Fruit fly (Drosophila melanogaster) whole organism, adult: ENCODE measurements around the gene CG11134.

ENCODE experiments used
- CG11617 ChIP-seq: fragments of 200-800 bp; sonication (Bioruptor generic); optimal IDR thresholded peaks from 2 replicates; lab custom pipeline; 2017; ENCODE audit warnings: mild to moderate bottlenecking, missing biosample characterization, missing genetic modification reagents, missing genetic modification characterization
- CG12768 ChIP-seq: fragments of 200-800 bp; sonication (Bioruptor generic); optimal IDR thresholded peaks from 2 replicates; lab custom pipeline; 2017; ENCODE audit warnings: missing biosample characterization, missing genetic modification characterization, mild to moderate bottlenecking, moderate library complexity, missing genetic modification reagents
- CG14711 ChIP-seq: fragments of 200-800 bp; sonication (Bioruptor generic); optimal IDR thresholded peaks from 2 replicates; lab custom pipeline; 2018; ENCODE audit warnings: missing biosample characterization, mild to moderate bottlenecking, missing genetic modification characterization, moderate library complexity
- CG1620 ChIP-seq: fragments of 200-800 bp; sonication (Bioruptor generic); optimal IDR thresholded peaks from 2 replicates; lab custom pipeline; 2016; ENCODE audit warnings: missing biosample characterization, missing genetic modification characterization
- CG33017 ChIP-seq: fragments of 200-800 bp; sonication (Bioruptor generic); optimal IDR thresholded peaks from 2 replicates; lab custom pipeline; 2018; ENCODE audit warnings: missing biosample characterization, mild to moderate bottlenecking, missing genetic modification characterization, moderate library complexity
- CG5204 ChIP-seq: fragments of 200-800 bp; sonication (Bioruptor generic); optimal IDR thresholded peaks from 2 replicates; lab custom pipeline; 2016; ENCODE audit warnings: missing biosample characterization, missing genetic modification characterization
- CG7045 ChIP-seq: fragments of 200-800 bp; sonication (Bioruptor generic); optimal IDR thresholded peaks from 2 replicates; lab custom pipeline; 2017; ENCODE audit warnings: missing biosample characterization, mild to moderate bottlenecking, missing genetic modification characterization
- CG7101 ChIP-seq: fragments of 200-800 bp; sonication (Bioruptor generic); optimal IDR thresholded peaks from 2 replicates; lab custom pipeline; 2018; ENCODE audit warnings: missing biosample characterization, mild to moderate bottlenecking, missing genetic modification characterization, moderate library complexity
- Clk ChIP-seq: fragments of 200-800 bp; sonication (Bioruptor generic); optimal IDR thresholded peaks from 2 replicates; lab custom pipeline; 2017; ENCODE audit warnings: missing biosample characterization, missing genetic modification characterization
- Crg-1 ChIP-seq: fragments of 200-800 bp; sonication (Bioruptor generic); optimal IDR thresholded peaks from 2 replicates; lab custom pipeline; 2016; ENCODE audit warnings: missing biosample characterization, missing genetic modification characterization
- Hr96 ChIP-seq: fragments of 200-800 bp; sonication (Bioruptor generic); optimal IDR thresholded peaks from 2 replicates; lab custom pipeline; 2016; ENCODE audit warnings: missing biosample characterization, missing genetic modification characterization
- Mnt ChIP-seq: fragments of 200-800 bp; sonication (Bioruptor generic); optimal IDR thresholded peaks from 2 replicates; lab custom pipeline; 2016; ENCODE audit warnings: missing biosample characterization, mild to moderate bottlenecking, missing genetic modification characterization
- bab1 ChIP-seq: fragments of 200-800 bp; sonication (Bioruptor generic); optimal IDR thresholded peaks from 3 replicates; lab custom pipeline; 2019; ENCODE audit warnings: missing biosample characterization, mild to moderate bottlenecking, missing genetic modification characterization, moderate library complexity
- cic ChIP-seq: fragments of 200-800 bp; sonication (Bioruptor generic); optimal IDR thresholded peaks from 2 replicates; lab custom pipeline; 2017; ENCODE audit warnings: missing biosample characterization, mild to moderate bottlenecking, missing genetic modification characterization, moderate library complexity
- cnc ChIP-seq, 2 experiments: fragments of >200 bp; optimal IDR thresholded peaks; 2 replicates each; lab custom pipeline; 2017
- kay ChIP-seq: fragments of 200-800 bp; sonication (Bioruptor generic); peaks from one replicate; lab custom pipeline; 2016; ENCODE audit warnings: missing biosample characterization, missing genetic modification characterization, borderline replicate concordance
- ovo ChIP-seq: fragments of 200-800 bp; sonication (Bioruptor generic); optimal IDR thresholded peaks from 2 replicates; lab custom pipeline; 2016; ENCODE audit warnings: missing biosample characterization, missing genetic modification characterization
- pad ChIP-seq: fragments of 200-800 bp; sonication (Bioruptor generic); optimal IDR thresholded peaks from 3 replicates; lab custom pipeline; 2017; ENCODE audit warnings: missing biosample characterization, missing genetic modification characterization, mild to moderate bottlenecking, moderate library complexity, missing genetic modification reagents
- tj ChIP-seq: fragments of 200-800 bp; sonication (Bioruptor generic); optimal IDR thresholded peaks from 3 replicates; lab custom pipeline; 2017; ENCODE audit warnings: missing biosample characterization, mild to moderate bottlenecking, missing genetic modification characterization, moderate library complexity
- toe ChIP-seq: fragments of 200-800 bp; sonication (Bioruptor generic); optimal IDR thresholded peaks from 2 replicates; lab custom pipeline; 2016; ENCODE audit warnings: missing biosample characterization, missing genetic modification characterization

Gene CG11134

DNA sequence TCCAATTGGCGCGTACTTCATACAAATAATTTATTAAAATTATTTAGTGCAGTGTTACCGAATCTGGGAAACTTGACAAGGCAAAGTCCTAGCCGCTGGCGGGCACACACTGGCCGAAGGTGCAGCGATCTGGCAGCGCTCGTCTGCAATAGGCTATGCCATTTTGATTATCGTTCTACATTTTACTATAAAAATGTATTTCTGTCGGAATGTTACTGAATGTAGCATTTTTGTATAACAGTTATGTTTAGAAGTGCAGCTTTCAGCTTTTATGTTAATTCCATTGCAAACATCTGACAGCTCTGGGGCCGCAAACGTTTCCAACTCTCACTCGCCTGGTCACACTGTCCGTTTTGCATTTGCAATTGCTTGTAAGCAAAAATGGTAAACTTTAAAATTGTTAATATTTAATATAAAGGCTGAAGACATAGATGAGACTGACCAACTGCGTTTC, 6.9 kb downstream of the CG11134 start, which contains the start of gene Grip91:
Gene Grip91, minus strand, starts transcription at position 85 of the 454 bp plus-strand sequence.
- TF ChIP-seq CG7045 (GFP tag; lab: Kevin White, UChicago) = no peak
- peak; percentile 44 for TF ChIP-seq Mnt (GFP tag; lab: Kevin White, UChicago)
- no peak for TF ChIP-seq kay (GFP tag; lab: Kevin White, UChicago)
- no peak for TF ChIP-seq CG33017
- TF ChIP-seq CG1620 (GFP tag; lab: Kevin White, UChicago) = peak; percentile 49
- no peak for TF ChIP-seq ovo
- TF ChIP-seq Clk (GFP tag; lab: Kevin White, UChicago) = no peak
- peak; percentile 35 for TF ChIP-seq pad (GFP tag; lab: Kevin White, UChicago)
- no peak for TF ChIP-seq Hr96 (GFP tag; lab: Kevin White, UChicago)
- peak; percentile 17 for TF ChIP-seq CG11617 (GFP tag; lab: Kevin White, UChicago)
- TF ChIP-seq cic = no peak
- TF ChIP-seq tj (GFP tag; lab: Kevin White, UChicago) = peak; percentile 77
- no peak for TF ChIP-seq CG12768 (GFP tag; lab: Kevin White, UChicago)
- TF ChIP-seq toe = peak; percentile 23
- TF ChIP-seq cnc (optimal IDR thresholded peaks at IDR 0.05; lab: Kevin White, UChicago) = no peak
- no peak for TF ChIP-seq CG7101 (tag; lab: Kevin White, UChicago)
- peak; percentile 60 for TF ChIP-seq bab1 (GFP tag; lab: Kevin White, UChicago)
- peak; percentile 52 for TF ChIP-seq Crg-1 (GFP tag; lab: Kevin White, UChicago)
- TF ChIP-seq CG5204 = no peak
- TF ChIP-seq CG14711 (tag; lab: Kevin White, UChicago) = peak; percentile 86

DNA sequence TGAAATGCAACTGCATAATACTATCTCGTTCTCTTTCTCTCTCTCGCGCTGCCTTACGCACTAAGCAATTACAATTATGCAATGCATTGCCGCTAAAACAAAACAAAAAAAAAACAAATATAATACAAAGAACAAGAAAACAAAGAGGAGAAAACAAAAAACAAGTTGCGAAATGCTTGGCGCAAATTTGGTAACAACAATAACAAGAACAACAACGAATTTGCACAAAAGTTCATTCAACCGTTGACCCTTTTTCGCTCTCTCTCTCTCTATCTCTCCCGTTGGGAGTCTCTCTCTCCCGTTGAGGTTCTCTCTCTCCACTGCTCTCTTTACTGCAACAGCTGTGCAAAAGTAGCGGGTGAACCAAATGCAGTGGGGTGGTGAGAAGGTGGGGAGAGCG, 9.3 kb downstream of the CG11134 start:
- TF ChIP-seq tj (GFP tag; lab: Kevin White, UChicago) (peak; percentile 20), Clk (GFP tag; lab: Kevin White, UChicago) (no peak)

DNA sequence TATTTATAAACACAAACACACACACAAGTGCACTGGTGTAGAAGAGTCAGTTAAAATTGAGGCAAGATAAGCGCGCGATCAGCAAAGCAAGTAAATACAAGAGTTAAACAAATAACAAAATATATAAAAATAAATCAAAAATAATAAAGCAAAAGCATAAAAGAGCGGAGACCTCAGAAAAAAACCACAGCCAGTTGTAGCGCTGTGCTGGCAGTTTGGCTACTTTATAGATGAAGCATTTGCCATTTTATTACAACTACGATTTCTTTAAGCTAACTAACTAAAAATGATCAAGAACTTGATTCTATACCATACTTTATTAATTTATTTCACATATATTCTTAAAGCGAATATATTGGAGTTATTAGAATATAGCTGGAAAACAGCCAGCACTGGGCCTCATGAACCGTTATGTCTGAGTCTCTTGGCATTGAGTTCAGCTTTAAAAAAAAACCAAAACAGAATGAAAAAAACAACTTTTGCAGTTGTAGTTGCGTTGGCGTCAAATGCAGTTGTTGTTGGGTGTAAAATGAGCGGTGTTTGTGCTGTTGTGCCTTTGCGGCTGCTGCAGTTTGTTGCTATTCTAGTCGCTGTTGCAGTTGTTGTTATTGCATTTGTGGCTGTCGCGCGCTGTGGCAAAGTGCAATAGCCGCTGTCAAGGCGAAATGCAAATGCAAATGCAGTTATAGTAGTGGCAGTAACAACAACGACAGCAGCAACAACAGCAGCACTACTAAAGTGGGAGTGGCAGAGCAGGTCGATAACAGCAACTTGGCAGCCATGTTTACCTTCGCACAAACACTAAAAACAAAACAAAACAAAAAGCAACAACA, 10.1 kb downstream of the CG11134 start:
- TF ChIP-seq bab1 (GFP tag; lab: Kevin White, UChicago) = peak; percentile 17
- TF ChIP-seq kay (GFP tag; lab: Kevin White, UChicago) = peak; percentile 49
- TF ChIP-seq tj (GFP tag; lab: Kevin White, UChicago) = peak; percentile 75
- TF ChIP-seq ovo = peak; percentile 65
- TF ChIP-seq Mnt (GFP tag; lab: Kevin White, UChicago) = no peak
- no peak for TF ChIP-seq pad (GFP tag; lab: Kevin White, UChicago)

- TF ChIP-seq CG14711 (tag; lab: Kevin White, UChicago) (peak; percentile 75), tj (GFP tag; lab: Kevin White, UChicago) (peak; percentile 63), kay (GFP tag; lab: Kevin White, UChicago) (no peak), CG7101 (tag; lab: Kevin White, UChicago) (peak; percentile 84), bab1 (GFP tag; lab: Kevin White, UChicago) (peak; percentile 47), Hr96 (GFP tag; lab: Kevin White, UChicago) (no peak), Mnt (GFP tag; lab: Kevin White, UChicago) (peak; percentile 70), cic (peak; percentile 12), CG7045 (GFP tag; lab: Kevin White, UChicago) (peak; percentile 50), CG5204 (peak; percentile 36), ovo (peak; percentile 63), CG11617 (GFP tag; lab: Kevin White, UChicago) (peak; percentile 76), CG33017 (peak; percentile 54), Clk (GFP tag; lab: Kevin White, UChicago) (no peak), toe (no peak), pad (GFP tag; lab: Kevin White, UChicago) (no peak)
Measured at dm6 chrX:13748906-13749872, 11.4 kb downstream of the CG11134 start.

dm6 chrX:13749873-13750241, 12.1 kb downstream of the CG11134 start:
- TF ChIP-seq CG7101 (tag; lab: Kevin White, UChicago) = no peak
- TF ChIP-seq kay (GFP tag; lab: Kevin White, UChicago) = peak; percentile 78
- no peak for TF ChIP-seq CG12768 (GFP tag; lab: Kevin White, UChicago)
- no peak for TF ChIP-seq cnc (optimal IDR thresholded peaks at IDR 0.05; lab: Kevin White, UChicago)
- TF ChIP-seq CG14711 (tag; lab: Kevin White, UChicago) = no peak
- TF ChIP-seq tj (GFP tag; lab: Kevin White, UChicago) = no peak
- TF ChIP-seq CG33017 = no peak
- no peak for TF ChIP-seq CG11617 (GFP tag; lab: Kevin White, UChicago)
- peak; percentile 81 for TF ChIP-seq cic
- no peak for TF ChIP-seq CG5204
- TF ChIP-seq Crg-1 (GFP tag; lab: Kevin White, UChicago) = no peak
- no peak for TF ChIP-seq pad (GFP tag; lab: Kevin White, UChicago)
- no peak for TF ChIP-seq bab1 (GFP tag; lab: Kevin White, UChicago)
